Fruit fly (Drosophila melanogaster) whole organism, pupa: ENCODE data around the gene Tyler.

Source experiments
- CG10348 ChIP-seq: fragments of 200-800 bp; sonication (Bioruptor generic); IDR thresholded peaks from 2 replicates; pipeline ENCODE4 v1.3.6; 2022; ENCODE audit warnings: missing biosample characterization, missing genetic modification characterization
- CG12605 ChIP-seq: fragments of 200-800 bp; sonication (Bioruptor generic); IDR thresholded peaks from 2 replicates; pipeline ENCODE4 v1.3.6; 2022; ENCODE audit warnings: missing biosample characterization, missing genetic modification characterization
- CG13204 ChIP-seq: fragments of 200-800 bp; sonication (Bioruptor generic); optimal IDR thresholded peaks from 2 replicates; lab custom pipeline; 2018; ENCODE audit warnings: missing biosample characterization, mild to moderate bottlenecking, missing genetic modification characterization, moderate library complexity
- CG14655 ChIP-seq: fragments of 200-800 bp; sonication (Bioruptor generic); optimal IDR thresholded peaks from 3 replicates; lab custom pipeline; 2017; ENCODE audit warnings: mild to moderate bottlenecking, missing biosample characterization, missing genetic modification reagents, missing genetic modification characterization
- CG15710 ChIP-seq: fragments of 200-800 bp; sonication (Bioruptor generic); optimal IDR thresholded peaks from 2 replicates; lab custom pipeline; 2018; ENCODE audit warnings: missing biosample characterization, mild to moderate bottlenecking, missing genetic modification characterization, moderate library complexity
- CG17806 ChIP-seq: fragments of 200-800 bp; sonication (Bioruptor generic); optimal IDR thresholded peaks from 2 replicates; lab custom pipeline; 2018; ENCODE audit warnings: missing biosample characterization, mild to moderate bottlenecking, missing genetic modification characterization, moderate library complexity
- CG32121 ChIP-seq: fragments of 200-800 bp; sonication (Bioruptor generic); IDR thresholded peaks from 2 replicates; pipeline ENCODE4 v1.3.6; 2022; ENCODE audit warnings: missing biosample characterization, missing genetic modification characterization
- CG34367 ChIP-seq: fragments of 200-800 bp; sonication (Bioruptor generic); optimal IDR thresholded peaks from 2 replicates; lab custom pipeline; 2018; ENCODE audit warnings: missing biosample characterization, mild to moderate bottlenecking, missing genetic modification characterization
- CG4496 ChIP-seq: fragments of 200-800 bp; sonication (Bioruptor generic); IDR thresholded peaks from 3 replicates; pipeline ENCODE4 v1.3.6; 2022; ENCODE audit warnings: missing biosample characterization, missing genetic modification characterization
- CG8159 ChIP-seq: fragments of 200-800 bp; sonication (Bioruptor generic); optimal IDR thresholded peaks from 3 replicates; lab custom pipeline; 2018; ENCODE audit warnings: missing biosample characterization, mild to moderate bottlenecking, missing genetic modification characterization, moderate library complexity
- CG8301 ChIP-seq: fragments of 200-800 bp; sonication (Bioruptor generic); optimal IDR thresholded peaks from 2 replicates; lab custom pipeline; 2018; ENCODE audit warnings: missing biosample characterization, mild to moderate bottlenecking, missing genetic modification characterization
- CG9948 ChIP-seq: fragments of 200-800 bp; sonication (Bioruptor generic); optimal IDR thresholded peaks from 2 replicates; lab custom pipeline; 2018; ENCODE audit warnings: missing biosample characterization, mild to moderate bottlenecking, missing genetic modification characterization, moderate library complexity
- D1 ChIP-seq: fragments of 200-800 bp; sonication (Bioruptor generic); optimal IDR thresholded peaks from 2 replicates; lab custom pipeline; 2018; ENCODE audit warnings: missing biosample characterization, mild to moderate bottlenecking, missing genetic modification characterization, moderate library complexity
- EcR ChIP-seq: fragments of 200-800 bp; sonication (Bioruptor generic); optimal IDR thresholded peaks from 3 replicates; lab custom pipeline; 2019; ENCODE audit warnings: missing biosample characterization, missing genetic modification characterization, mild to moderate bottlenecking, moderate library complexity, missing genetic modification reagents
- Ets98B ChIP-seq: fragments of 200-800 bp; sonication (Bioruptor generic); IDR thresholded peaks from 2 replicates; pipeline ENCODE4 v1.3.6; 2022; ENCODE audit warnings: missing biosample characterization, missing genetic modification characterization
- Pif1A ChIP-seq: fragments of 200-800 bp; sonication (Bioruptor generic); optimal IDR thresholded peaks from 3 replicates; lab custom pipeline; 2016; ENCODE audit warnings: missing biosample characterization, missing genetic modification characterization
- Pif1B ChIP-seq: fragments of 200-800 bp; sonication (Bioruptor generic); optimal IDR thresholded peaks from 3 replicates; lab custom pipeline; 2016; ENCODE audit warnings: missing biosample characterization, missing genetic modification characterization
- Snoo ChIP-seq: fragments of 200-800 bp; sonication (Bioruptor generic); optimal IDR thresholded peaks from 3 replicates; lab custom pipeline; 2017; ENCODE audit warnings: missing biosample characterization, mild to moderate bottlenecking, missing genetic modification characterization, inconsistent platforms
- fd96Ca ChIP-seq: fragments of 200-800 bp; sonication (Bioruptor generic); IDR thresholded peaks from 3 replicates; pipeline ENCODE4 v1.3.6; 2022; ENCODE audit warnings: missing biosample characterization, missing genetic modification characterization
- gl ChIP-seq: fragments of 200-800 bp; sonication (Bioruptor generic); optimal IDR thresholded peaks from 2 replicates; lab custom pipeline; 2018; ENCODE audit warnings: missing biosample characterization, mild to moderate bottlenecking, missing genetic modification characterization
- rn ChIP-seq: fragments of 200-800 bp; sonication (Bioruptor generic); IDR thresholded peaks from 2 replicates; pipeline ENCODE4 v1.3.6; 2022; ENCODE audit warnings: missing biosample characterization, missing genetic modification characterization

Tyler gene

DNA sequence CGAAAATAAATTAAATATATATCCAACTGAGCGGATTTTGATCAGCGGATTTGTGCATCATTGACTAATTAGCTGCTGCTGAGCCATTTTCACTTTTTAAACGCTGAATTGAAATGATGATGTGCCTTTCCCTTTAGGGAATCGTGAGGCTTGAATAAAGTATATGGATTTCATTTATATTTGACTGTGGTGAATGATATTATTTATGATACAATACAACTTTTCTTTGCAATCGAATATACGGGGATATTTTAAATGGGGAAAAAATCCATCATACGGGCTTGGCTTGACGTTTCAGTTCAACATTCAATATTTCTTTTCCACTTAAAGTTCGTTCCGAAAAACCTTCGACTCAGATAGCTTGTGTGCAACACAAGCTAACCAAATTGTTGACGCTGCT, at the start of gene Tyler, which contains the start of gene Shawn:
TSS of gene Tyler (plus strand) at position 301 of the 400 bp plus-strand sequence.
TSS of gene Shawn (plus strand) at position 301 of the 400 bp plus-strand sequence.
- no peak for TF ChIP-seq D1 (tag; lab: Kevin White, UChicago)
- TF ChIP-seq Pif1B: no peak
- TF ChIP-seq fd96Ca (GFP tag; lab: Robert Waterston, UW): no peak
- TF ChIP-seq rn (GFP tag; lab: Robert Waterston, UW): no peak
- no peak for TF ChIP-seq CG8159
- TF ChIP-seq CG17806 (tag; lab: Kevin White, UChicago): no peak
- TF ChIP-seq, all 21 proteins: peak for 0

dm6 chrX:19565714-19566316, 45.5 kb upstream of the Tyler start, which contains the start of the genes Grip84 and car:
Gene Grip84 (minus strand): TSS chrX:19565764.
Gene car (plus strand): TSS chrX:19566019.
- TF ChIP-seq CG12605 (GFP tag; lab: Robert Waterston, UW) (peak; percentile 49; the same call in 1 of the 2 replicates), gl (tag; lab: Kevin White, UChicago) (no peak), Snoo (tag; lab: Kevin White, UChicago) (no peak), Pif1B (no peak), rn (GFP tag; lab: Robert Waterston, UW) (no peak), CG13204 (GFP tag; lab: Kevin White, UChicago) (no peak), CG32121 (GFP tag; lab: Robert Waterston, UW) (peak; percentile 40), CG4496 (GFP tag; lab: Robert Waterston, UW) (no peak; the same call in 2 of the 3 replicates), CG15710 (tag; lab: Kevin White, UChicago) (peak; percentile 58), D1 (tag; lab: Kevin White, UChicago) (no peak), CG10348 (GFP tag; lab: Robert Waterston, UW) (peak; percentile 14; the same call in 1 of the 2 replicates), Pif1A (no peak), CG8301 (tag; lab: Kevin White, UChicago) (no peak), CG34367 (tag; lab: Kevin White, UChicago) (peak; percentile 39), CG14655 (GFP tag; lab: Kevin White, UChicago) (no peak), fd96Ca (GFP tag; lab: Robert Waterston, UW) (0 out of 3 replicates have a peak, but pooled peaks have one; percentile 48), EcR (GFP tag; lab: Kevin White, UChicago) (no peak), Ets98B (no peak; the same call in 1 of the 2 replicates), CG17806 (tag; lab: Kevin White, UChicago) (peak; percentile 56), CG8159 (no peak), CG9948 (tag; lab: Kevin White, UChicago) (peak; percentile 65)

DNA sequence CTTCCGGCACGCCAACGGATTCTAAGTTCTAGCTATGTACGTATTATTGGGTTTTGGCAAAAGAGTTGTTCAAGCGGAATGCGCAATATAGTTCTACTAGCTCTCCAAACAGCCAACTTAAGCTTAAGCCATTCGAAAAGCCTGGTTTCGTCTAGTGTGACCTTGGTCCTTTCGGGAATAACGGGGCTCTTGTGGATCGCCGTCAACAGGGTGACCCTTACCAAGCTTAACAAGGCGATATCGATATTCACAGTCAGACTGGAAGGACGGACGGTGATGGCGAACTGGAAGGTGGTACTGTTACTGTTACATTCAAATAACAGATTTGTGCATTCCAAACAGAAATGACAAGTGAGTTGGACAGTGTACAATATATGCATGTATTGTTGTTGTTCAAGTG, 37.6 kb upstream of the Tyler start:
- TF ChIP-seq gl (tag; lab: Kevin White, UChicago): no peak

- TF ChIP-seq CG13204 (GFP tag; lab: Kevin White, UChicago): no peak
- no peak for TF ChIP-seq CG17806 (tag; lab: Kevin White, UChicago)
- TF ChIP-seq CG4496 (GFP tag; lab: Robert Waterston, UW): no peak
- peak; percentile 59 for TF ChIP-seq EcR (GFP tag; lab: Kevin White, UChicago)
- no peak for TF ChIP-seq rn (GFP tag; lab: Robert Waterston, UW)
- TF ChIP-seq CG8159: no peak
- peak; percentile 53; the same call in 1 of the 2 replicates for TF ChIP-seq CG32121 (GFP tag; lab: Robert Waterston, UW)
These were observed 33.2 kb upstream of the Tyler start for dm6 chrX:19577940-19578632.

DNA sequence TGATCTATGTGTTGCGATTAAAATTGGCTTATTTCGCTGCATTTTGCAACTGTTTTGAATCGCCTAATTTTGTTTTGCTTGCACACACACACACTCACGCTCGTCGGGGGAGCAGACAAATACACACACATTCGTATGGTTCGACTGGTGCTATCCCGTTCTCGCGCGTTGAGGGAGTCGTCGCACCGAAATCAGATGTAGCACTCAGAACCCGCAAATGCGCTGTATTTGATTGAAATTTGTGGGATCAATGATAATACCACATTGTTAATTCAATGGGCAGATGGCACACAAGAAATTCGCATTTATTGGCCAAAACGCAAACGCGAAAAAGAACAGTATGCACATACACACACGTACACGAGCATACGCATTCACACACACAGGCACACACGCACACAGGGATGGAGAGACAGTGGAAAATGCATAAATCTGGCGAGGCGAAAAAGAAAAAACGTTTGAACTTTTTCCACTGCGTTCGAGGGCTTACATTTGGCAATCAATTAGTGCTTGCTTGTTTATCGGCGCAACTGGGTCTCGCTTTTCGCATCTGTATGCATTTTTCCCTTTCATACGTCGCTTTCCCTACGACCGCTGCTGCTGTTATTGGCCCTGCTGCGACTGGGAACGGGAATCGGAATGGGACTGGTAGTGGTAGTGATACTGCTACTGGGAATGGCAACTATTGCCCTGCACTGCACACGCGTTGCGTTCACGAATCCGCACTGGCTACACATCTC, 32.2 kb upstream of the Tyler start:
- TF ChIP-seq gl (tag; lab: Kevin White, UChicago): no peak
- no peak for TF ChIP-seq CG8159
- no peak for TF ChIP-seq CG15710 (tag; lab: Kevin White, UChicago)
- no peak for TF ChIP-seq Pif1B
- no peak for TF ChIP-seq Pif1A
- no peak for TF ChIP-seq Ets98B
- TF ChIP-seq CG9948 (tag; lab: Kevin White, UChicago): no peak
- no peak for TF ChIP-seq CG17806 (tag; lab: Kevin White, UChicago)
- TF ChIP-seq CG34367 (tag; lab: Kevin White, UChicago): no peak
- TF ChIP-seq CG13204 (GFP tag; lab: Kevin White, UChicago): no peak
- no peak for TF ChIP-seq CG14655 (GFP tag; lab: Kevin White, UChicago)
- TF ChIP-seq D1 (tag; lab: Kevin White, UChicago): no peak
- no peak for TF ChIP-seq EcR (GFP tag; lab: Kevin White, UChicago)
- no peak for TF ChIP-seq Snoo (tag; lab: Kevin White, UChicago)
- no peak; the same call in 2 of the 3 replicates for TF ChIP-seq fd96Ca (GFP tag; lab: Robert Waterston, UW)
- no peak for TF ChIP-seq CG8301 (tag; lab: Kevin White, UChicago)
- no peak for TF ChIP-seq rn (GFP tag; lab: Robert Waterston, UW)
